Worm (Caenorhabditis elegans): Measurements from ENCODE around the gene sel-5.
A peak's percentile ranks its signal among the peaks of the same experiment; 100 is the strongest.

The sel-5 gene

ce11 chrIII:4595771-4596227 is 17.6 kb upstream of the sel-5 start, which contains the start of gene asb-1:
asb-1 (minus strand) TSS chrIII:4595821.
- TF ChIP-seq cog-1 (tag; optimal IDR thresholded peaks at IDR 0.05): no peak
- no peak for TF ChIP-seq tab-1 (GFP tag; IDR thresholded peaks at IDR 0.05)
- TF ChIP-seq ref-1 (GFP tag; conservative IDR thresholded peaks at IDR 0.05): no peak
- no peak for TF ChIP-seq ztf-23 (GFP tag; IDR thresholded peaks at IDR 0.05)
- no peak for TF ChIP-seq T22C8.4 (GFP tag; IDR thresholded peaks at IDR 0.05)
- TF ChIP-seq med-1 (GFP tag; optimal IDR thresholded peaks at IDR 0.05; ENCODE audit: insufficient read depth): no peak
- TF ChIP-seq ztf-29 (GFP tag; IDR thresholded peaks at IDR 0.05): no peak
- TF ChIP-seq klf-2 (GFP tag; conservative IDR thresholded peaks at IDR 0.05): no peak
- no peak for TF ChIP-seq flt-1 (GFP tag; IDR thresholded peaks at IDR 0.05)

ce11 chrIII:4594762-4595523 is 16.7 kb upstream of the sel-5 start:
- TF ChIP-seq ref-1 (GFP tag; conservative IDR thresholded peaks at IDR 0.05) (no peak), flt-1 (GFP tag; IDR thresholded peaks at IDR 0.05) (no peak), T22C8.4 (GFP tag; IDR thresholded peaks at IDR 0.05) (no peak), med-1 (GFP tag; optimal IDR thresholded peaks at IDR 0.05; ENCODE audit: insufficient read depth) (no peak), cog-1 (tag; optimal IDR thresholded peaks at IDR 0.05) (no peak), tab-1 (GFP tag; IDR thresholded peaks at IDR 0.05) (no peak), klf-2 (GFP tag; conservative IDR thresholded peaks at IDR 0.05) (no peak), ztf-23 (GFP tag; IDR thresholded peaks at IDR 0.05) (no peak), ztf-29 (GFP tag; IDR thresholded peaks at IDR 0.05) (no peak)

ce11 chrIII:4594324-4594723 is 16.1 kb upstream of the sel-5 start, which contains the start of gene apc-11:
apc-11 (minus strand) TSS chrIII:4594424.
- no peak for TF ChIP-seq ztf-29 (GFP tag; IDR thresholded peaks at IDR 0.05)
- no peak for TF ChIP-seq ref-1 (GFP tag; conservative IDR thresholded peaks at IDR 0.05)
- TF ChIP-seq ztf-23 (GFP tag; IDR thresholded peaks at IDR 0.05): no peak
- no peak for TF ChIP-seq tab-1 (GFP tag; IDR thresholded peaks at IDR 0.05)
- TF ChIP-seq med-1 (GFP tag; optimal IDR thresholded peaks at IDR 0.05; ENCODE audit: insufficient read depth): no peak
- no peak for TF ChIP-seq flt-1 (GFP tag; IDR thresholded peaks at IDR 0.05)
- TF ChIP-seq klf-2 (GFP tag; conservative IDR thresholded peaks at IDR 0.05): no peak
- no peak for TF ChIP-seq cog-1 (tag; optimal IDR thresholded peaks at IDR 0.05)

ce11 chrIII:4593098-4593697 is 15.0 kb upstream of the sel-5 start, which contains the start of gene erh-2:
erh-2 (plus strand) TSS chrIII:4593231.
- no peak for TF ChIP-seq flt-1 (GFP tag; IDR thresholded peaks at IDR 0.05)
- no peak for TF ChIP-seq med-1 (GFP tag; optimal IDR thresholded peaks at IDR 0.05; ENCODE audit: insufficient read depth)
- no peak for TF ChIP-seq ref-1 (GFP tag; conservative IDR thresholded peaks at IDR 0.05)
- TF ChIP-seq ztf-29 (GFP tag; IDR thresholded peaks at IDR 0.05): no peak
- TF ChIP-seq cog-1 (tag; optimal IDR thresholded peaks at IDR 0.05): no peak
- TF ChIP-seq klf-2 (GFP tag; conservative IDR thresholded peaks at IDR 0.05): no peak
- TF ChIP-seq ztf-23 (GFP tag; IDR thresholded peaks at IDR 0.05): no peak
- TF ChIP-seq tab-1 (GFP tag; IDR thresholded peaks at IDR 0.05): no peak
- no peak for TF ChIP-seq T22C8.4 (GFP tag; IDR thresholded peaks at IDR 0.05)

ce11 chrIII:4587177-4587576 is 8.9 kb upstream of the sel-5 start, which contains the start of the genes F35G12.7 and smc-4:
F35G12.7 (minus strand) TSS chrIII:4587330.
smc-4 (plus strand) TSS chrIII:4587501.
- TF ChIP-seq T22C8.4 (GFP tag; IDR thresholded peaks at IDR 0.05) (0 out of 2 replicates have a peak, but pooled peaks have one; percentile 20), cog-1 (tag; optimal IDR thresholded peaks at IDR 0.05) (no peak), ztf-23 (GFP tag; IDR thresholded peaks at IDR 0.05) (peak; percentile 34; the same call in 1 of the 2 replicates), tab-1 (GFP tag; IDR thresholded peaks at IDR 0.05) (no peak)

ce11 chrIII:4584068-4584566 is 5.9 kb upstream of the sel-5 start, which contains the start of gene F35G12.5:
F35G12.5 (plus strand) TSS chrIII:4584118.
- TF ChIP-seq ztf-29 (GFP tag; IDR thresholded peaks at IDR 0.05) (no peak), T22C8.4 (GFP tag; IDR thresholded peaks at IDR 0.05) (no peak), tab-1 (GFP tag; IDR thresholded peaks at IDR 0.05) (no peak), flt-1 (GFP tag; IDR thresholded peaks at IDR 0.05) (no peak), cog-1 (tag; optimal IDR thresholded peaks at IDR 0.05) (no peak)

- no peak for TF ChIP-seq flt-1 (GFP tag; IDR thresholded peaks at IDR 0.05)
- no peak for TF ChIP-seq klf-2 (GFP tag; conservative IDR thresholded peaks at IDR 0.05)
- no peak for TF ChIP-seq tab-1 (GFP tag; IDR thresholded peaks at IDR 0.05)
- TF ChIP-seq cog-1 (tag; optimal IDR thresholded peaks at IDR 0.05): no peak
- TF ChIP-seq T22C8.4 (GFP tag; IDR thresholded peaks at IDR 0.05): no peak
- no peak for TF ChIP-seq ztf-29 (GFP tag; IDR thresholded peaks at IDR 0.05)
- TF ChIP-seq med-1 (GFP tag; optimal IDR thresholded peaks at IDR 0.05; ENCODE audit: insufficient read depth): no peak
- no peak for TF ChIP-seq ztf-23 (GFP tag; IDR thresholded peaks at IDR 0.05)
- TF ChIP-seq ref-1 (GFP tag; conservative IDR thresholded peaks at IDR 0.05): no peak
These were observed 3.3 kb upstream of the sel-5 start, which contains the start of gene F35G12.12 for ce11 chrIII:4581495-4581894. F35G12.12 (plus strand) TSS chrIII:4581795.

ce11 chrIII:4568455-4568854 is 9.8 kb downstream of the sel-5 start, which contains the start of gene idhg-1:
idhg-1 (plus strand) TSS chrIII:4568797.
- TF ChIP-seq T22C8.4 (GFP tag; IDR thresholded peaks at IDR 0.05) (peak; percentile 92), ztf-23 (GFP tag; IDR thresholded peaks at IDR 0.05) (peak; percentile 98), flt-1 (GFP tag; IDR thresholded peaks at IDR 0.05) (peak; percentile 98), cog-1 (tag; optimal IDR thresholded peaks at IDR 0.05) (peak; percentile 89), ref-1 (GFP tag; conservative IDR thresholded peaks at IDR 0.05) (peak; percentile 97), med-1 (GFP tag; optimal IDR thresholded peaks at IDR 0.05; ENCODE audit: insufficient read depth) (peak; percentile 100), klf-2 (GFP tag; conservative IDR thresholded peaks at IDR 0.05) (peak; percentile 97), tab-1 (GFP tag; IDR thresholded peaks at IDR 0.05) (peak; percentile 99), ztf-29 (GFP tag; IDR thresholded peaks at IDR 0.05) (peak; percentile 96)

ce11 chrIII:4568030-4568429 is 10.2 kb downstream of the sel-5 start, which contains the start of gene mlcd-1:
mlcd-1 (minus strand) TSS chrIII:4568130.
- TF ChIP-seq tab-1 (GFP tag; IDR thresholded peaks at IDR 0.05) (no peak), ztf-29 (GFP tag; IDR thresholded peaks at IDR 0.05) (no peak), T22C8.4 (GFP tag; IDR thresholded peaks at IDR 0.05) (no peak), klf-2 (GFP tag; conservative IDR thresholded peaks at IDR 0.05) (no peak), med-1 (GFP tag; optimal IDR thresholded peaks at IDR 0.05; ENCODE audit: insufficient read depth) (no peak), ref-1 (GFP tag; conservative IDR thresholded peaks at IDR 0.05) (no peak)
